Fruit fly (Drosophila melanogaster) whole organism, prepupa: Measurements from ENCODE around the gene Shmt.

Source experiments
- Blimp-1 ChIP-seq: fragments of 200-800 bp; sonication (Bioruptor generic); optimal IDR thresholded peaks from 3 replicates; lab custom pipeline; 2017; ENCODE audit warnings: missing biosample characterization, missing genetic modification characterization, mild to moderate bottlenecking, moderate library complexity, missing genetic modification reagents
- CG10631 ChIP-seq: fragments of 200-800 bp; sonication (Bioruptor generic); optimal IDR thresholded peaks from 2 replicates; lab custom pipeline; 2016; ENCODE audit warnings: missing biosample characterization, missing genetic modification characterization
- CG11294 ChIP-seq: fragments of 200-800 bp; sonication (Bioruptor generic); IDR thresholded peaks from 2 replicates; pipeline ENCODE4 v1.3.6; 2022; ENCODE audit warnings: missing biosample characterization, missing genetic modification characterization
- CG11902 ChIP-seq: fragments of 200-800 bp; sonication (Bioruptor generic); optimal IDR thresholded peaks from 3 replicates; lab custom pipeline; 2016; ENCODE audit warnings: missing biosample characterization, missing genetic modification characterization
- CG15336 ChIP-seq: fragments of 200-800 bp; sonication (Bioruptor generic); IDR thresholded peaks from 2 replicates; pipeline ENCODE4 v1.3.6; 2022; ENCODE audit warnings: missing biosample characterization, missing genetic modification characterization
- CG1621 ChIP-seq: fragments of 200-800 bp; sonication (Bioruptor generic); optimal IDR thresholded peaks from 3 replicates; lab custom pipeline; 2018; ENCODE audit warnings: missing biosample characterization, mild to moderate bottlenecking, missing genetic modification characterization
- CG16779 ChIP-seq: fragments of 200-800 bp; sonication (Bioruptor generic); optimal IDR thresholded peaks from 3 replicates; lab custom pipeline; 2017; ENCODE audit warnings: missing biosample characterization, mild to moderate bottlenecking, missing genetic modification characterization
- CG3032 ChIP-seq: fragments of 200-800 bp; optimal IDR thresholded peaks from 2 replicates; lab custom pipeline; 2019; ENCODE audit warnings: missing biosample characterization, mild to moderate bottlenecking, missing genetic modification characterization, moderate library complexity
- CG31627 ChIP-seq: fragments of 200-800 bp; sonication (Bioruptor generic); optimal IDR thresholded peaks from 3 replicates; lab custom pipeline; 2016; ENCODE audit warnings: missing biosample characterization, missing genetic modification characterization
- CG32006 ChIP-seq: fragments of 200-800 bp; sonication (Bioruptor generic); optimal IDR thresholded peaks from 3 replicates; lab custom pipeline; 2017; ENCODE audit warnings: missing biosample characterization, mild to moderate bottlenecking, missing genetic modification characterization
- CG34406 ChIP-seq: fragments of 200-800 bp; sonication (Bioruptor generic); optimal IDR thresholded peaks from 3 replicates; lab custom pipeline; 2016; ENCODE audit warnings: missing biosample characterization, missing genetic modification characterization
- CG3919 ChIP-seq: fragments of 200-800 bp; sonication (Bioruptor generic); optimal IDR thresholded peaks from 3 replicates; lab custom pipeline; 2016; ENCODE audit warnings: missing biosample characterization, missing genetic modification characterization
- CG4318 ChIP-seq: fragments of 200-800 bp; sonication (Bioruptor generic); optimal IDR thresholded peaks from 3 replicates; lab custom pipeline; 2017; ENCODE audit warnings: missing biosample characterization, mild to moderate bottlenecking, missing genetic modification characterization
- CG6163 ChIP-seq: fragments of 200-800 bp; sonication (Bioruptor generic); IDR thresholded peaks from 3 replicates; pipeline ENCODE4 v1.3.6; 2022; ENCODE audit warnings: missing biosample characterization, missing genetic modification characterization
- CG6276 ChIP-seq: fragments of 200-800 bp; sonication (Bioruptor generic); optimal IDR thresholded peaks from 2 replicates; lab custom pipeline; 2017; ENCODE audit warnings: missing biosample characterization, mild to moderate bottlenecking, missing genetic modification characterization
- CG6792 ChIP-seq: fragments of 200-800 bp; sonication (Bioruptor generic); optimal IDR thresholded peaks from 3 replicates; lab custom pipeline; 2016; ENCODE audit warnings: missing biosample characterization, missing genetic modification characterization
- CG6808 ChIP-seq: fragments of 200-800 bp; sonication (Bioruptor generic); optimal IDR thresholded peaks from 3 replicates; lab custom pipeline; 2017; ENCODE audit warnings: missing biosample characterization, missing genetic modification characterization, mild to moderate bottlenecking, moderate library complexity, missing genetic modification reagents
- CG7368 ChIP-seq: fragments of 200-800 bp; sonication (Bioruptor generic); optimal IDR thresholded peaks from 3 replicates; lab custom pipeline; 2016; ENCODE audit warnings: missing biosample characterization, missing genetic modification characterization
- CG8119 ChIP-seq: fragments of 200-800 bp; sonication (Bioruptor generic); IDR thresholded peaks from 3 replicates; pipeline ENCODE4 v1.3.6; 2022; ENCODE audit warnings: missing biosample characterization, missing genetic modification characterization
- CG8319 ChIP-seq: fragments of 200-800 bp; sonication (Bioruptor generic); optimal IDR thresholded peaks from 3 replicates; lab custom pipeline; 2016; ENCODE audit warnings: missing biosample characterization, missing genetic modification characterization
- Eip75B ChIP-seq: fragments of 200-800 bp; sonication (Bioruptor generic); optimal IDR thresholded peaks from 3 replicates; lab custom pipeline; 2016; ENCODE audit warnings: missing biosample characterization, missing genetic modification characterization
- Eip78C ChIP-seq: fragments of 200-800 bp; sonication (Bioruptor generic); peaks from one replicate; lab custom pipeline; 2016; ENCODE audit warnings: missing biosample characterization, missing genetic modification characterization
- Eip93F ChIP-seq: fragments of 200-800 bp; sonication (Bioruptor generic); optimal IDR thresholded peaks from 2 replicates; lab custom pipeline; 2016; ENCODE audit warnings: missing biosample characterization, mild to moderate bottlenecking, missing genetic modification characterization
- Ets96B ChIP-seq: fragments of 200-800 bp; optimal IDR thresholded peaks from 2 replicates; lab custom pipeline; 2019; ENCODE audit warnings: missing biosample characterization, mild to moderate bottlenecking, missing genetic modification characterization, moderate library complexity
- Gug ChIP-seq: fragments of 200-800 bp; sonication (Bioruptor generic); IDR thresholded peaks from 2 replicates; pipeline ENCODE4 v1.3.6; 2022; ENCODE audit warnings: missing biosample characterization, missing genetic modification characterization
- Hr38 ChIP-seq: sonication (Bioruptor generic); optimal IDR thresholded peaks from 2 replicates; lab custom pipeline; 2016; ENCODE audit warnings: missing biosample characterization, missing genetic modification characterization
- Hr39 ChIP-seq: fragments of 200-800 bp; sonication (Bioruptor generic); optimal IDR thresholded peaks from 2 replicates; lab custom pipeline; 2016; ENCODE audit warnings: missing biosample characterization, missing genetic modification characterization
- Hr4 ChIP-seq: fragments of 200-800 bp; sonication (Bioruptor generic); optimal IDR thresholded peaks from 3 replicates; lab custom pipeline; 2016; ENCODE audit warnings: missing biosample characterization, missing genetic modification characterization
- Lpt ChIP-seq: fragments of 200-800 bp; sonication (Bioruptor generic); optimal IDR thresholded peaks from 3 replicates; lab custom pipeline; 2016; ENCODE audit warnings: missing biosample characterization, missing genetic modification characterization
- Met ChIP-seq: fragments of 200-800 bp; sonication (Bioruptor generic); optimal IDR thresholded peaks from 3 replicates; lab custom pipeline; 2016; ENCODE audit warnings: missing biosample characterization, missing genetic modification characterization
- OdsH ChIP-seq: fragments of 200-800 bp; sonication (Bioruptor generic); optimal IDR thresholded peaks from 3 replicates; lab custom pipeline; 2016; ENCODE audit warnings: missing biosample characterization, missing genetic modification characterization
- Smox ChIP-seq: fragments of 200-800 bp; sonication (Bioruptor generic); optimal IDR thresholded peaks from 3 replicates; lab custom pipeline; 2016; ENCODE audit warnings: missing biosample characterization, missing genetic modification characterization
- Sox14 ChIP-seq: fragments of 200-800 bp; sonication (Bioruptor generic); optimal IDR thresholded peaks from 3 replicates; lab custom pipeline; 2016; ENCODE audit warnings: missing biosample characterization, missing genetic modification characterization
- Sox15 ChIP-seq: fragments of 200-800 bp; sonication (Bioruptor generic); optimal IDR thresholded peaks from 3 replicates; lab custom pipeline; 2016; ENCODE audit warnings: missing biosample characterization, missing genetic modification characterization
- achi ChIP-seq: fragments of 200-800 bp; sonication (Bioruptor generic); optimal IDR thresholded peaks from 3 replicates; lab custom pipeline; 2016; ENCODE audit warnings: missing biosample characterization, missing genetic modification characterization
- acj6 ChIP-seq: fragments of 200-800 bp; sonication (Bioruptor generic); optimal IDR thresholded peaks from 3 replicates; lab custom pipeline; 2016; ENCODE audit warnings: missing biosample characterization, missing genetic modification characterization
- cyc ChIP-seq: fragments of 200-800 bp; sonication (Bioruptor generic); optimal IDR thresholded peaks from 3 replicates; lab custom pipeline; 2016; ENCODE audit warnings: missing biosample characterization, missing genetic modification characterization
- dac ChIP-seq: fragments of 200-800 bp; sonication (Bioruptor generic); optimal IDR thresholded peaks from 2 replicates; lab custom pipeline; 2017; ENCODE audit warnings: missing biosample characterization, mild to moderate bottlenecking, missing genetic modification characterization
- dsx ChIP-seq: fragments of 200-800 bp; optimal IDR thresholded peaks from 3 replicates; lab custom pipeline; 2019; ENCODE audit warnings: missing biosample characterization, mild to moderate bottlenecking, missing genetic modification characterization, moderate library complexity; ENCODE audit not compliant: poor library complexity, severe bottlenecking
- lz ChIP-seq: fragments of 200-800 bp; sonication (Bioruptor generic); optimal IDR thresholded peaks from 3 replicates; lab custom pipeline; 2016; ENCODE audit warnings: missing biosample characterization, missing genetic modification characterization
- net ChIP-seq: fragments of 200-800 bp; sonication (Bioruptor generic); optimal IDR thresholded peaks from 3 replicates; lab custom pipeline; 2016; ENCODE audit warnings: missing biosample characterization, missing genetic modification characterization
- pdm3 ChIP-seq: fragments of 200-800 bp; sonication (Bioruptor generic); optimal IDR thresholded peaks from 3 replicates; lab custom pipeline; 2016; ENCODE audit warnings: missing biosample characterization, missing genetic modification characterization
- svp ChIP-seq: fragments of 200-800 bp; sonication (Bioruptor generic); peaks from one replicate; lab custom pipeline; 2016; ENCODE audit warnings: missing biosample characterization, missing genetic modification characterization
- topi ChIP-seq: fragments of 200-800 bp; sonication (Bioruptor generic); optimal IDR thresholded peaks from 3 replicates; lab custom pipeline; 2016; ENCODE audit warnings: missing biosample characterization, missing genetic modification characterization
- vri ChIP-seq: fragments of 200-800 bp; sonication (Bioruptor generic); optimal IDR thresholded peaks from 3 replicates; lab custom pipeline; 2016; ENCODE audit warnings: missing biosample characterization, mild to moderate bottlenecking, missing genetic modification characterization

The Shmt gene

dm6 chrX:5905446-5905845 lies 11.2 kb downstream of the Shmt start, which contains the start of gene CG4020:
Gene CG4020, plus strand, starts transcription at chrX:5905746.
- TF ChIP-seq svp (peak; percentile 55), vri (GFP tag; lab: Kevin White, UChicago) (no peak), dsx (peak; percentile 5)

- TF ChIP-seq Met (GFP tag; lab: Kevin White, UChicago) (peak; percentile 7), CG6276 (GFP tag; lab: Kevin White, UChicago) (no peak), Hr4 (no peak), Eip78C (peak; percentile 61), Lpt (no peak), Sox15 (no peak), CG11902 (GFP tag; lab: Kevin White, UChicago) (no peak), cyc (GFP tag; lab: Kevin White, UChicago) (no peak), pdm3 (GFP tag; lab: Kevin White, UChicago) (no peak), acj6 (GFP tag; lab: Kevin White, UChicago) (peak; percentile 13), CG11294 (GFP tag; lab: Robert Waterston, UW) (no peak), CG6808 (GFP tag; lab: Kevin White, UChicago) (peak; percentile 4), CG8319 (no peak), CG15336 (GFP tag; lab: Robert Waterston, UW) (peak; percentile 45), topi (GFP tag; lab: Kevin White, UChicago) (no peak), CG4318 (GFP tag; lab: Kevin White, UChicago) (no peak), net (GFP tag; lab: Kevin White, UChicago) (no peak), CG7368 (GFP tag; lab: Kevin White, UChicago) (no peak), CG1621 (no peak), Blimp-1 (GFP tag; lab: Kevin White, UChicago) (no peak), CG16779 (tag; lab: Kevin White, UChicago) (no peak), Smox (GFP tag; lab: Kevin White, UChicago) (no peak), CG34406 (GFP tag; lab: Kevin White, UChicago) (no peak), CG3919 (GFP tag; lab: Kevin White, UChicago) (peak; percentile 8), Eip75B (GFP tag; lab: Kevin White, UChicago) (no peak), Hr39 (GFP tag; lab: Kevin White, UChicago) (no peak), Hr38 (GFP tag; lab: Kevin White, UChicago) (no peak), CG10631 (GFP tag; lab: Kevin White, UChicago) (peak; percentile 11), vri (GFP tag; lab: Kevin White, UChicago) (no peak), lz (GFP tag; lab: Kevin White, UChicago) (no peak), Gug (GFP tag; lab: Robert Waterston, UW) (no peak), CG3032 (no peak), dac (GFP tag; lab: Kevin White, UChicago) (no peak), OdsH (GFP tag; lab: Kevin White, UChicago) (no peak), CG32006 (GFP tag; lab: Kevin White, UChicago) (peak; percentile 62), CG6792 (no peak), CG8119 (no peak), svp (no peak), achi (GFP tag; lab: Kevin White, UChicago) (peak; percentile 32), CG31627 (GFP tag; lab: Kevin White, UChicago) (no peak), Eip93F (GFP tag; lab: Kevin White, UChicago) (no peak), Sox14 (GFP tag; lab: Kevin White, UChicago) (no peak), CG6163 (GFP tag; lab: Robert Waterston, UW) (no peak), Ets96B (tag; lab: Kevin White, UChicago) (no peak)
- TF ChIP-seq, all 60 proteins: peak for 9
These were observed 11.6 kb downstream of the Shmt start for dm6 chrX:5905086-5905400.
